Fruit fly (Drosophila melanogaster) whole organism, wandering third instar larva: Measurements from ENCODE around the gene r.

Source experiments
- CG32264 ChIP-seq: fragments of 200-800 bp; sonication (Bioruptor generic); optimal IDR thresholded peaks from 2 replicates; lab custom pipeline; 2016; ENCODE audit warnings: missing biosample characterization, missing genetic modification characterization
- Dfd ChIP-seq: fragments of >200 bp; optimal IDR thresholded peaks from 2 replicates; lab custom pipeline; 2017; ENCODE audit warnings: missing biosample characterization, missing genetic modification characterization
- HLH106 ChIP-seq: fragments of 200-800 bp; optimal IDR thresholded peaks from 3 replicates; lab custom pipeline; 2019; ENCODE audit warnings: missing biosample characterization, mild to moderate bottlenecking, missing genetic modification characterization, moderate library complexity
- Mio ChIP-seq: sonication (Bioruptor generic); optimal IDR thresholded peaks from 2 replicates; lab custom pipeline; 2016; ENCODE audit warnings: missing biosample characterization, missing genetic modification characterization
- N ChIP-seq: fragments of >200 bp; optimal IDR thresholded peaks from 2 replicates; lab custom pipeline; 2018; ENCODE audit warnings: missing biosample characterization, missing external identifiers, missing genetic modification characterization
- OdsH ChIP-seq: fragments of 200-800 bp; sonication (Bioruptor generic); optimal IDR thresholded peaks from 2 replicates; lab custom pipeline; 2016; ENCODE audit warnings: missing biosample characterization, mild to moderate bottlenecking, missing genetic modification characterization
- dl ChIP-seq, 2 experiments: fragments of 175-275, 200-275 bp in 1 of 2; fragments of 200-275 bp in 1 of 2; sonication (Bioruptor generic); optimal IDR thresholded peaks; lab custom pipeline; 2018; ENCODE audit warnings: mild to moderate bottlenecking in 2 of 2, missing biosample characterization in 2 of 2, missing genetic modification characterization in 2 of 2, moderate library complexity in 2 of 2; ENCODE audit not compliant: partially characterized antibody in 2 of 2, insufficient read depth in 1 of 2
- foxo ChIP-seq, 2 experiments: fragments of 200-800 bp; sonication (Bioruptor generic); optimal IDR thresholded peaks; 2 replicates in 1 of 2; 3 replicates in 1 of 2; lab custom pipeline; 2016 to 2017; ENCODE audit warnings: missing biosample characterization in 2 of 2, missing genetic modification characterization in 2 of 2
- h ChIP-seq: fragments of 200-800 bp; sonication (Bioruptor generic); optimal IDR thresholded peaks from 3 replicates; lab custom pipeline; 2016; ENCODE audit warnings: missing biosample characterization, mild to moderate bottlenecking, missing genetic modification characterization
- lola ChIP-seq: fragments of >200 bp; optimal IDR thresholded peaks from 2 replicates; lab custom pipeline; 2017; ENCODE audit warnings: missing biosample characterization, missing genetic modification characterization
- psq ChIP-seq: fragments of 200-800 bp; sonication (Bioruptor generic); optimal IDR thresholded peaks from 3 replicates; lab custom pipeline; 2017; ENCODE audit warnings: missing biosample characterization, mild to moderate bottlenecking, missing genetic modification characterization, moderate library complexity
- usp ChIP-seq: fragments of >200 bp; optimal IDR thresholded peaks from 2 replicates; lab custom pipeline; 2017; ENCODE audit warnings: missing biosample characterization, missing genetic modification characterization

dm6 chrX:16660632-16661031, 5.5 kb downstream of the r start:
- TF ChIP-seq dl (GFP tag; optimal IDR thresholded peaks at IDR 0.05; lab: Kevin White, UChicago; ENCODE audit: insufficient read depth in 1 of 2, partially characterized antibody in 2 of 2) = no peak
- no peak for TF ChIP-seq Mio (GFP tag; lab: Kevin White, UChicago)
- no peak for TF ChIP-seq HLH106 (tag; lab: Kevin White, UChicago)
- no peak for TF ChIP-seq OdsH (GFP tag; lab: Kevin White, UChicago)
- TF ChIP-seq Dfd = no peak
- no peak for TF ChIP-seq psq (GFP tag; lab: Kevin White, UChicago)
- TF ChIP-seq N (GFP tag; lab: Kevin White, UChicago) = no peak
- no peak for TF ChIP-seq h (GFP tag; lab: Kevin White, UChicago)
- no peak for TF ChIP-seq foxo (GFP tag; optimal IDR thresholded peaks at IDR 0.05; lab: Kevin White, UChicago)
- no peak for TF ChIP-seq lola (GFP tag; lab: Kevin White, UChicago)
- TF ChIP-seq usp (GFP tag; lab: Kevin White, UChicago) = no peak
- no peak for TF ChIP-seq CG32264 (GFP tag; lab: Kevin White, UChicago)
